Worm (Caenorhabditis elegans) whole organism, L4/young adult: Measurements from ENCODE around the gene ergi-1.

Experiments
- W03F9.2 ChIP-seq: fragments of 150-350 bp; optimal IDR thresholded peaks from 2 replicates; lab custom pipeline; 2014; ENCODE audit warnings: missing biosample characterization, missing genetic modification characterization
- dao-5 ChIP-seq: sonication (generic microtip); optimal IDR thresholded peaks from 2 replicates; lab custom pipeline; 2016; ENCODE audit warnings: missing genotype, missing genetic modification characterization, moderate library complexity, missing compliant biosample characterization
- him-1 ChIP-seq: sonication (generic microtip); optimal IDR thresholded peaks from 2 replicates; lab custom pipeline; 2016; ENCODE audit warnings: missing genotype, missing genetic modification reagents, missing genetic modification characterization, missing compliant biosample characterization

DNA sequence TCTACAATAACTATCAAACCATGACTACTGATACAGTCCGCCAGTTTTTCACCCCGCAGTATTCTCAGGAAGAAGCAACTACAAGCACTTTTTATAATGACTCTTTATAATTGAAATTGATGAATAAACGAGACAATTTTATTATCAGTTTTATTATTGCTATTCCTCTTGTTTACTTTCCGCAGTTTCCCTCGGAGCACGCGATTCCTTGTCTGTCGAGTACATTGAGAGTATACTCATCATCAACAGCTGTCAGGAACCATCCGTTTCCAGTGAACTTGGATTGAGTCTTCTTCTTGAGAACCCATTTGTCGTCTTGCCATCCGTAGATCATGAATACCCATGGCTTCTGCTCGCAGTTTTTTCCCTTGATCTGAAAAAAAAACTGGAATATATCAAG is 4.2 kb downstream of the ergi-1 start:
- no peak for TF ChIP-seq him-1
- no peak for TF ChIP-seq W03F9.2 (tag; lab: Kevin White, UChicago)
- no peak for TF ChIP-seq dao-5 (tag; lab: Kevin White, UChicago)
